Worm (Caenorhabditis elegans) whole organism, mixed stage, embryonic: ENCODE data around the gene C45G9.11.

Experiments used
- M03D4.4 ChIP-seq: sonication (generic microtip); optimal IDR thresholded peaks from 2 replicates; lab custom pipeline; 2017; ENCODE audit warnings: mild to moderate bottlenecking, missing genetic modification characterization, missing compliant biosample characterization
- bed-3 ChIP-seq: fragments of 200-800 bp; sonication (Bioruptor generic); optimal IDR thresholded peaks from 3 replicates; lab custom pipeline; 2018; ENCODE audit warnings: mild to moderate bottlenecking, missing genetic modification characterization, moderate library complexity, missing compliant biosample characterization
- blmp-1 ChIP-seq: fragments of 150-350 bp; optimal IDR thresholded peaks from 2 replicates; lab custom pipeline; 2014; ENCODE audit warnings: missing biosample characterization, missing genetic modification characterization
- ceh-39 ChIP-seq: fragments of 150-350 bp; optimal IDR thresholded peaks from 2 replicates; lab custom pipeline; 2014; ENCODE audit warnings: missing biosample characterization, missing genetic modification characterization
- ceh-43 ChIP-seq: fragments of 200-800 bp; sonication (Bioruptor generic); optimal IDR thresholded peaks from 2 replicates; lab custom pipeline; 2018; ENCODE audit warnings: mild to moderate bottlenecking, missing genetic modification characterization, moderate library complexity, missing compliant biosample characterization
- ceh-83 ChIP-seq: fragments of 200-800 bp; sonication (Bioruptor generic); optimal IDR thresholded peaks from 2 replicates; lab custom pipeline; 2018; ENCODE audit warnings: mild to moderate bottlenecking, missing genetic modification characterization, missing compliant biosample characterization
- ces-1 ChIP-seq: fragments of 150-350 bp; optimal IDR thresholded peaks from 2 replicates; lab custom pipeline; 2014; ENCODE audit warnings: missing biosample characterization, missing genetic modification reagents, missing genetic modification characterization
- cnd-1 ChIP-seq: fragments of 200-800 bp; sonication (Bioruptor generic); optimal IDR thresholded peaks from 2 replicates; lab custom pipeline; 2018; ENCODE audit warnings: mild to moderate bottlenecking, missing genetic modification characterization, missing compliant biosample characterization
- drap-1 ChIP-seq: fragments of 200-800 bp; sonication (Bioruptor generic); optimal IDR thresholded peaks from 3 replicates; lab custom pipeline; 2018; ENCODE audit warnings: mild to moderate bottlenecking, missing genetic modification characterization, missing compliant biosample characterization
- elt-1 ChIP-seq: sonication (generic microtip); optimal IDR thresholded peaks from 2 replicates; lab custom pipeline; 2017; ENCODE audit warnings: missing genetic modification characterization, mild to moderate bottlenecking, missing compliant biosample characterization, antibody characterized with exemption, moderate library complexity, borderline replicate concordance; ENCODE audit not compliant: insufficient read depth
- elt-3 ChIP-seq: fragments of 150-350 bp; optimal IDR thresholded peaks from 2 replicates; lab custom pipeline; 2014; ENCODE audit warnings: missing biosample characterization, missing genetic modification characterization
- flh-1 ChIP-seq: fragments of 200-800 bp; sonication (Bioruptor generic); optimal IDR thresholded peaks from 2 replicates; lab custom pipeline; 2018; ENCODE audit warnings: mild to moderate bottlenecking, missing genetic modification characterization, moderate library complexity, missing compliant biosample characterization
- ham-2 ChIP-seq: fragments of 200-800 bp; sonication (Bioruptor generic); optimal IDR thresholded peaks from 2 replicates; lab custom pipeline; 2018; ENCODE audit warnings: mild to moderate bottlenecking, missing genetic modification characterization, missing compliant biosample characterization
- hlh-1 ChIP-seq: fragments of 150-350 bp; optimal IDR thresholded peaks from 2 replicates; lab custom pipeline; 2014; ENCODE audit warnings: missing biosample characterization, missing genetic modification reagents, missing genetic modification characterization
- lin-13 ChIP-seq: fragments of 150-350 bp; optimal IDR thresholded peaks from 2 replicates; lab custom pipeline; 2014; ENCODE audit warnings: missing biosample characterization, missing genetic modification characterization
- lin-32 ChIP-seq: fragments of 200-800 bp; sonication (Bioruptor generic); optimal IDR thresholded peaks from 2 replicates; lab custom pipeline; 2018; ENCODE audit warnings: mild to moderate bottlenecking, missing genetic modification characterization, missing compliant biosample characterization
- lsy-2 ChIP-seq: fragments of 150-350 bp; optimal IDR thresholded peaks from 2 replicates; lab custom pipeline; 2014; ENCODE audit warnings: missing biosample characterization, missing genetic modification characterization
- mab-5 ChIP-seq: fragments of 150-350 bp; optimal IDR thresholded peaks from 2 replicates; lab custom pipeline; 2014; ENCODE audit warnings: missing biosample characterization, missing genetic modification characterization
- mep-1 ChIP-seq: fragments of 150-350 bp; optimal IDR thresholded peaks from 2 replicates; lab custom pipeline; 2017; ENCODE audit warnings: missing biosample characterization, missing genetic modification reagents, missing genetic modification characterization, inconsistent platforms
- mls-2 ChIP-seq: sonication (generic microtip); optimal IDR thresholded peaks from 2 replicates; lab custom pipeline; 2016; ENCODE audit warnings: mild to moderate bottlenecking, missing genetic modification characterization, moderate library complexity, missing compliant biosample characterization
- nhr-12 ChIP-seq: fragments of 150-350 bp; optimal IDR thresholded peaks from 2 replicates; lab custom pipeline; 2014; ENCODE audit warnings: missing biosample characterization, missing genetic modification characterization
- nhr-2 ChIP-seq: fragments of 150-350 bp; optimal IDR thresholded peaks from 2 replicates; lab custom pipeline; 2014; ENCODE audit warnings: missing biosample characterization, missing genetic modification characterization
- nhr-237 ChIP-seq: fragments of 150-350 bp; optimal IDR thresholded peaks from 2 replicates; lab custom pipeline; 2014; ENCODE audit warnings: missing biosample characterization, missing genetic modification characterization
- nhr-28 ChIP-seq: fragments of 150-350 bp; optimal IDR thresholded peaks from 2 replicates; lab custom pipeline; 2014; ENCODE audit warnings: missing biosample characterization, missing genetic modification characterization
- nhr-76 ChIP-seq: sonication (generic microtip); optimal IDR thresholded peaks from 2 replicates; lab custom pipeline; 2017; ENCODE audit warnings: missing biosample characterization, missing genetic modification characterization
- pha-4 ChIP-seq: fragments of 150-350 bp; optimal IDR thresholded peaks from 2 replicates; lab custom pipeline; 2018; ENCODE audit warnings: missing biosample characterization, missing genetic modification reagents, missing genetic modification characterization
- sem-2 ChIP-seq: fragments of 200-800 bp; sonication (Bioruptor generic); optimal IDR thresholded peaks from 2 replicates; lab custom pipeline; 2018; ENCODE audit warnings: mild to moderate bottlenecking, missing genetic modification characterization, missing compliant biosample characterization
- snpc-4 ChIP-seq: fragments of 150-350 bp; optimal IDR thresholded peaks from 2 replicates; lab custom pipeline; 2014; ENCODE audit warnings: missing biosample characterization, missing genetic modification characterization
- sptf-1 ChIP-seq: sonication (generic microtip); optimal IDR thresholded peaks from 2 replicates; lab custom pipeline; 2017; ENCODE audit warnings: mild to moderate bottlenecking, missing genetic modification characterization, moderate library complexity, missing compliant biosample characterization
- tbx-8 ChIP-seq: fragments of 200-800 bp; sonication (Bioruptor generic); optimal IDR thresholded peaks from 2 replicates; lab custom pipeline; 2018; ENCODE audit warnings: mild to moderate bottlenecking, missing genetic modification characterization, moderate library complexity, missing compliant biosample characterization
- unc-120 ChIP-seq: sonication (generic microtip); optimal IDR thresholded peaks from 2 replicates; lab custom pipeline; 2017; ENCODE audit warnings: missing genetic modification characterization, missing compliant biosample characterization; ENCODE audit not compliant: poor library complexity, severe bottlenecking
- unc-62 ChIP-seq: fragments of 150-350 bp; optimal IDR thresholded peaks from 2 replicates; lab custom pipeline; 2014; ENCODE audit warnings: missing biosample characterization, missing genetic modification reagents, missing genetic modification characterization
- zip-8 ChIP-seq: fragments of 150-350 bp; optimal IDR thresholded peaks from 2 replicates; lab custom pipeline; 2014; ENCODE audit warnings: missing biosample characterization, missing genetic modification characterization

C45G9.11 gene

ce11 chrIII:5089489-5089888, 21.0 kb upstream of the C45G9.11 start:
- no peak for TF ChIP-seq unc-120
- no peak for TF ChIP-seq lin-13 (tag; lab: Kevin White, UChicago)
- TF ChIP-seq bed-3 (GFP tag; lab: Kevin White, UChicago), result no peak
- no peak for TF ChIP-seq nhr-12 (tag; lab: Kevin White, UChicago)
- no peak for TF ChIP-seq zip-8
- no peak for TF ChIP-seq tbx-8
- no peak for TF ChIP-seq blmp-1 (tag; lab: Kevin White, UChicago)
- TF ChIP-seq pha-4 (tag; lab: Kevin White, UChicago), result no peak
- TF ChIP-seq M03D4.4 (tag; lab: Kevin White, UChicago), result no peak
- TF ChIP-seq hlh-1 (tag; lab: Kevin White, UChicago), result no peak
- no peak for TF ChIP-seq drap-1 (GFP tag; lab: Kevin White, UChicago)
- TF ChIP-seq, all 35 proteins: peak for 0

DNA sequence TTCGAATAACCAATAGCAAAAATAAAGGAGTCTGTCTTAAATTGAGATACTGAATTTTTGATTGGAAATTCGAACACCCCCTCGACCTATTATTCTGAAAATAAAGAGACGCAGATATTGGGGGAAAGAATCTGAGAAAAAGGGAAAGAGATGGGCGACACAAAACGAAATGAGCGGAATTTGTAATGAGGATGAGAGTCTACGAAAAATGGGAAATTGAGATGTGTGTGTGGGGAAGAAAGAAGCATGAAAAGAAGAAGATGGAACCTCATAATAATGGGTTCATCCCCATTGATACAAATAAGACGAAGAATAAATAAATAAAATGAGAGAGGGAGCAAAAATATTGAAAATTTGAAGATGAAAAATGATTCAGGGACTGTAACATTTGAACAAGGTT, 17.0 kb upstream of the C45G9.11 start, which contains the start of gene cah-1:
TSS of gene cah-1 (minus strand) at position 101 of the 400 bp plus-strand sequence.
- TF ChIP-seq ces-1 (GFP tag; lab: Kevin White, UChicago) (peak; percentile 0), ceh-43 (GFP tag; lab: Kevin White, UChicago) (no peak)

ce11 chrIII:5083304-5083703, 14.8 kb upstream of the C45G9.11 start:
- TF ChIP-seq mep-1 (tag; lab: Kevin White, UChicago), result no peak
- no peak for TF ChIP-seq elt-3
- no peak for TF ChIP-seq cnd-1
- no peak for TF ChIP-seq lin-32 (GFP tag; lab: Kevin White, UChicago)
- no peak for TF ChIP-seq bed-3 (GFP tag; lab: Kevin White, UChicago)
- TF ChIP-seq M03D4.4 (tag; lab: Kevin White, UChicago), result no peak
- no peak for TF ChIP-seq ceh-43 (GFP tag; lab: Kevin White, UChicago)
- TF ChIP-seq snpc-4 (tag; lab: Kevin White, UChicago), result no peak
- TF ChIP-seq pha-4 (tag; lab: Kevin White, UChicago), result no peak
- no peak for TF ChIP-seq lsy-2 (tag; lab: Kevin White, UChicago)
- TF ChIP-seq nhr-76 (tag; lab: Kevin White, UChicago), result no peak
- no peak for TF ChIP-seq elt-1 (tag; lab: Kevin White, UChicago)
- TF ChIP-seq unc-62 (GFP tag; lab: Kevin White, UChicago), result no peak
- TF ChIP-seq lin-13 (tag; lab: Kevin White, UChicago), result no peak
- no peak for TF ChIP-seq tbx-8
- no peak for TF ChIP-seq zip-8
- TF ChIP-seq, all 35 proteins: peak for 0

DNA sequence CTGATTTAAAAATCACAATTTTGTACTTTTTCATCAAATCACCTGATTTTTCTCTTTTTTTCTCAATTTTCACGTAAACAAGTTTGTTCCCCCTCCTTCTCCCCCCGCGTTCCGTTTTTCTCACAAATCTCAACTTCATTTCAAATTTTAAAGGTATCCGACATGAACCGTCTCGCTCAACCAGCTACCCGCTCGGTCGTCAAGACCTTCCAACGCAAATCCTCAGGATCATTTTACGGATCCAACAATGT, 13.0 kb upstream of the C45G9.11 start, which contains the start of gene cox-6A:
TSS of gene cox-6A (plus strand) at position 152 of the 251 bp plus-strand sequence.
- TF ChIP-seq tbx-8 (no peak), ceh-83 (GFP tag; lab: Kevin White, UChicago) (no peak), nhr-12 (tag; lab: Kevin White, UChicago) (no peak), nhr-237 (tag; lab: Kevin White, UChicago) (no peak), ces-1 (GFP tag; lab: Kevin White, UChicago) (no peak), elt-3 (no peak), flh-1 (no peak), lsy-2 (tag; lab: Kevin White, UChicago) (no peak), unc-120 (no peak), mab-5 (no peak), mep-1 (tag; lab: Kevin White, UChicago) (no peak), snpc-4 (tag; lab: Kevin White, UChicago) (no peak), lin-32 (GFP tag; lab: Kevin White, UChicago) (no peak), bed-3 (GFP tag; lab: Kevin White, UChicago) (no peak), ham-2 (GFP tag; lab: Kevin White, UChicago) (no peak), nhr-76 (tag; lab: Kevin White, UChicago) (no peak), nhr-2 (tag; lab: Kevin White, UChicago) (no peak), ceh-43 (GFP tag; lab: Kevin White, UChicago) (no peak), sem-2 (no peak)

ce11 chrIII:5080700-5081572, 12.4 kb upstream of the C45G9.11 start:
- TF ChIP-seq nhr-2 (tag; lab: Kevin White, UChicago), result no peak
- peak; percentile 23 for TF ChIP-seq elt-1 (tag; lab: Kevin White, UChicago)
- peak; percentile 61 for TF ChIP-seq unc-120
- TF ChIP-seq ceh-39 (tag; lab: Kevin White, UChicago), result peak; percentile 21
- peak; percentile 63 for TF ChIP-seq ceh-83 (GFP tag; lab: Kevin White, UChicago)
- TF ChIP-seq ces-1 (GFP tag; lab: Kevin White, UChicago), result peak; percentile 58
- peak; percentile 59 for TF ChIP-seq tbx-8
- TF ChIP-seq lin-13 (tag; lab: Kevin White, UChicago), result peak; percentile 60
- no peak for TF ChIP-seq blmp-1 (tag; lab: Kevin White, UChicago)
- TF ChIP-seq cnd-1, result peak; percentile 82
- no peak for TF ChIP-seq nhr-12 (tag; lab: Kevin White, UChicago)
- TF ChIP-seq mab-5, result no peak
- peak; percentile 66 for TF ChIP-seq sem-2
- peak; percentile 53 for TF ChIP-seq ceh-43 (GFP tag; lab: Kevin White, UChicago)
- TF ChIP-seq nhr-237 (tag; lab: Kevin White, UChicago), result peak; percentile 1
- peak; percentile 78 for TF ChIP-seq sptf-1 (tag; lab: Kevin White, UChicago)
- TF ChIP-seq lin-32 (GFP tag; lab: Kevin White, UChicago), result peak; percentile 61
- peak; percentile 77 for TF ChIP-seq mls-2 (tag; lab: Kevin White, UChicago)
- no peak for TF ChIP-seq nhr-28 (tag; lab: Kevin White, UChicago)
- peak; percentile 80 for TF ChIP-seq drap-1 (GFP tag; lab: Kevin White, UChicago)
- peak; percentile 60 for TF ChIP-seq bed-3 (GFP tag; lab: Kevin White, UChicago)
- no peak for TF ChIP-seq snpc-4 (tag; lab: Kevin White, UChicago)
- peak; percentile 4 for TF ChIP-seq unc-62 (GFP tag; lab: Kevin White, UChicago)
- TF ChIP-seq flh-1, result no peak
- peak; percentile 56 for TF ChIP-seq ham-2 (GFP tag; lab: Kevin White, UChicago)
- TF ChIP-seq nhr-76 (tag; lab: Kevin White, UChicago), result no peak
- TF ChIP-seq hlh-1 (tag; lab: Kevin White, UChicago), result peak; percentile 46
- no peak for TF ChIP-seq elt-3
- TF ChIP-seq mep-1 (tag; lab: Kevin White, UChicago), result peak; percentile 71
- peak; percentile 29 for TF ChIP-seq pha-4 (tag; lab: Kevin White, UChicago)
- no peak for TF ChIP-seq lsy-2 (tag; lab: Kevin White, UChicago)
